Worm (Caenorhabditis elegans) whole organism, late embryonic: ENCODE measurements around the gene tbc-8.

Experiments used
- ahr-1 ChIP-seq: sonication (generic microtip); optimal IDR thresholded peaks from 2 replicates; lab custom pipeline; 2016; ENCODE audit warnings: missing genetic modification characterization, missing compliant biosample characterization
- ceh-48 ChIP-seq: sonication (generic microtip); optimal IDR thresholded peaks from 2 replicates; lab custom pipeline; 2016; ENCODE audit warnings: missing genetic modification characterization, inconsistent platforms, missing compliant biosample characterization
- elt-4 ChIP-seq: sonication (generic microtip); optimal IDR thresholded peaks from 2 replicates; lab custom pipeline; 2016; ENCODE audit warnings: missing genetic modification characterization, missing compliant biosample characterization
- unc-42 ChIP-seq: sonication (generic microtip); optimal IDR thresholded peaks from 2 replicates; lab custom pipeline; 2016; ENCODE audit warnings: missing genotype, missing genetic modification characterization, missing compliant biosample characterization

ce11 chrIII:10421680-10422079 lies 56.9 kb downstream of the tbc-8 start:
- no peak for TF ChIP-seq elt-4
- no peak for TF ChIP-seq unc-42 (tag; lab: Kevin White, UChicago)
- TF ChIP-seq ceh-48: no peak
- no peak for TF ChIP-seq ahr-1 (tag; lab: Kevin White, UChicago)
